Fruit fly (Drosophila melanogaster) ovary, adult (tissue): ENCODE measurements around the gene CG7724.

Experiments used
- CG17801 ChIP-seq: fragments of 200-800 bp; optimal IDR thresholded peaks from 2 replicates; lab custom pipeline; 2019; ENCODE audit warnings: missing biosample characterization, mild to moderate bottlenecking, missing genetic modification characterization, moderate library complexity; ENCODE audit not compliant: partially characterized antibody

The CG7724 gene

DNA sequence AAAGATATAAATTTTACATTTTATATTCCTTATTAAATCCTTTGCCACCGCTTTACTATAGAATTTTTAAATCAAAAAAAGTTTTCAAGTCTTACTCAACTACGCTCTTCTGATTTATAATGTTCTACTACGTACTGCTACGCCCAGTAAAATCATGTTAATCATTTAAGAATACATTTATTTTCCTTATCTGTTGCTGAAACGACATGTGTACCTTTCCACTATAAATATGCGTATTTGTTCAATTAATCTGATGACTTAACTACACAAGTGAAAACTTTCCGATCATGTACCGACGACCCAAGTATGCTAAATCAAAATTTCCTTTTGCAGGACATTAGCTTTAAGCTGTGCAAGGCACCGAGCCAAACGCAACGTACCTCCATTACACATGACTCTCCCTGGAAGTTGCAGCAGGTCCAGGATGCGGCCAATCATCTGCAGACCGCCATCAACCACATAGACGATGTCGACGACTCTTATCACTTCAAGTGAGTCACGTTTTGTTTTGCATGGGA is 3.0 kb upstream of the CG7724 start:
- TF ChIP-seq CG17801 (GFP tag; lab: Kevin White, UChicago): no peak

dm6 chr3L:17053932-17054331 is 1.5 kb upstream of the CG7724 start:
- TF ChIP-seq CG17801 (GFP tag; lab: Kevin White, UChicago): no peak

- no peak for TF ChIP-seq CG17801 (GFP tag; lab: Kevin White, UChicago)
These were observed 21.9 kb downstream of the CG7724 start for dm6 chr3L:17077273-17077672.

dm6 chr3L:17106492-17106891 is 51.1 kb downstream of the CG7724 start:
- TF ChIP-seq CG17801 (GFP tag; lab: Kevin White, UChicago): no peak
